Worm (Caenorhabditis elegans) whole organism, L2 larva: ENCODE measurements around the gene tag-342.

Experiments
- C34F6.9 ChIP-seq: fragments of 150-350 bp; optimal IDR thresholded peaks from 2 replicates; lab custom pipeline; 2014; ENCODE audit warnings: missing biosample characterization, missing genetic modification characterization
- F13H6.1 ChIP-seq: sonication (generic microtip); optimal IDR thresholded peaks from 2 replicates; lab custom pipeline; 2016; ENCODE audit warnings: missing genetic modification characterization, missing compliant biosample characterization
- R02D3.7 ChIP-seq: fragments of 150-350 bp; optimal IDR thresholded peaks from 2 replicates; lab custom pipeline; 2014; ENCODE audit warnings: missing biosample characterization, missing genetic modification characterization
- alr-1 ChIP-seq: fragments of 150-350 bp; optimal IDR thresholded peaks from 2 replicates; lab custom pipeline; 2014; ENCODE audit warnings: missing biosample characterization, missing genetic modification characterization
- aly-2 ChIP-seq: fragments of 150-350 bp; optimal IDR thresholded peaks from 2 replicates; lab custom pipeline; 2014; ENCODE audit warnings: missing biosample characterization, missing genetic modification characterization
- blmp-1 ChIP-seq: sonication (generic microtip); optimal IDR thresholded peaks from 2 replicates; lab custom pipeline; 2017; ENCODE audit warnings: missing genetic modification characterization, mild to moderate bottlenecking, missing compliant biosample characterization, antibody characterized with exemption, moderate library complexity; ENCODE audit not compliant: insufficient read depth
- ceh-16 ChIP-seq: fragments of 150-350 bp; optimal IDR thresholded peaks from 2 replicates; lab custom pipeline; 2014; ENCODE audit warnings: missing biosample characterization, missing genetic modification characterization
- crh-2 ChIP-seq: sonication (generic microtip); optimal IDR thresholded peaks from 2 replicates; lab custom pipeline; 2017; ENCODE audit warnings: missing biosample characterization, missing genetic modification characterization
- elt-1 ChIP-seq: fragments of 150-350 bp; optimal IDR thresholded peaks from 2 replicates; lab custom pipeline; 2014; ENCODE audit warnings: missing biosample characterization, missing genetic modification characterization
- elt-3 ChIP-seq: sonication (generic microtip); optimal IDR thresholded peaks from 2 replicates; lab custom pipeline; 2017; ENCODE audit warnings: missing biosample characterization, missing genetic modification characterization
- fos-1 ChIP-seq: fragments of 150-350 bp; optimal IDR thresholded peaks from 2 replicates; lab custom pipeline; 2014; ENCODE audit warnings: missing biosample characterization, missing genetic modification characterization
- gmeb-1 ChIP-seq: fragments of 150-350 bp; optimal IDR thresholded peaks from 2 replicates; lab custom pipeline; 2014; ENCODE audit warnings: missing biosample characterization, missing genetic modification characterization
- lin-11 ChIP-seq: fragments of 150-350 bp; sonication (generic microtip); optimal IDR thresholded peaks from 2 replicates; lab custom pipeline; 2014; ENCODE audit warnings: missing biosample characterization, missing genetic modification characterization, inconsistent platforms, mixed read lengths
- lin-13 ChIP-seq: fragments of 150-350 bp; optimal IDR thresholded peaks from 2 replicates; lab custom pipeline; 2014; ENCODE audit warnings: missing biosample characterization, missing genetic modification reagents, missing genetic modification characterization
- lin-39 ChIP-seq: fragments of 150-350 bp; optimal IDR thresholded peaks from 2 replicates; lab custom pipeline; 2014; ENCODE audit warnings: missing biosample characterization, missing genetic modification reagents, missing genetic modification characterization
- lsy-2 ChIP-seq, 2 experiments: fragments of 150-350 bp in 1 of 2; sonication (generic microtip) in 1 of 2; optimal IDR thresholded peaks; 2 replicates each; lab custom pipeline; 2014 to 2017; ENCODE audit warnings: missing biosample characterization in 2 of 2, missing genetic modification characterization in 2 of 2
- mbf-1 ChIP-seq: sonication (generic microtip); optimal IDR thresholded peaks from 2 replicates; lab custom pipeline; 2017; ENCODE audit warnings: missing biosample characterization, missing genetic modification characterization
- nhr-11 ChIP-seq: fragments of 150-350 bp; optimal IDR thresholded peaks from 2 replicates; lab custom pipeline; 2014; ENCODE audit warnings: missing biosample characterization, missing genetic modification characterization
- nhr-12 ChIP-seq: fragments of 150-350 bp; optimal IDR thresholded peaks from 2 replicates; lab custom pipeline; 2014; ENCODE audit warnings: missing biosample characterization, missing genetic modification characterization
- nhr-129 ChIP-seq: fragments of 150-350 bp; optimal IDR thresholded peaks from 2 replicates; lab custom pipeline; 2014; ENCODE audit warnings: missing biosample characterization, missing genetic modification characterization
- nhr-21 ChIP-seq: fragments of 150-350 bp; optimal IDR thresholded peaks from 2 replicates; lab custom pipeline; 2014; ENCODE audit warnings: missing biosample characterization, missing genetic modification characterization
- nhr-237 ChIP-seq: fragments of 150-350 bp; optimal IDR thresholded peaks from 2 replicates; lab custom pipeline; 2014; ENCODE audit warnings: missing biosample characterization, missing genetic modification characterization
- nhr-6 ChIP-seq: fragments of 150-350 bp; optimal IDR thresholded peaks from 2 replicates; lab custom pipeline; 2014; ENCODE audit warnings: missing biosample characterization, missing genetic modification characterization
- sem-4 ChIP-seq: fragments of 150-350 bp; optimal IDR thresholded peaks from 2 replicates; lab custom pipeline; 2014; ENCODE audit warnings: missing biosample characterization, missing genetic modification reagents, missing genetic modification characterization
- sma-3 ChIP-seq: sonication (generic microtip); optimal IDR thresholded peaks from 2 replicates; lab custom pipeline; 2016; ENCODE audit warnings: missing genetic modification reagents, missing genetic modification characterization, missing compliant biosample characterization
- sma-9 ChIP-seq, 2 experiments: fragments of 150-350 bp in 1 of 2; sonication (generic microtip) in 1 of 2; optimal IDR thresholded peaks; 2 replicates each; lab custom pipeline; 2014 to 2016; ENCODE audit warnings: missing genetic modification characterization in 2 of 2, mild to moderate bottlenecking in 1 of 2, missing biosample characterization in 1 of 2, missing compliant biosample characterization in 1 of 2, missing genetic modification reagents in 1 of 2, moderate library complexity in 1 of 2
- snpc-4 ChIP-seq: fragments of 150-350 bp; optimal IDR thresholded peaks from 2 replicates; lab custom pipeline; 2014; ENCODE audit warnings: missing biosample characterization, missing genetic modification characterization
- unc-39 ChIP-seq: fragments of 150-350 bp; optimal IDR thresholded peaks from 2 replicates; lab custom pipeline; 2014; ENCODE audit warnings: missing biosample characterization, missing genetic modification characterization
- unc-55 ChIP-seq: fragments of 150-350 bp; sonication (generic microtip); optimal IDR thresholded peaks from 3 replicates; lab custom pipeline; 2014; ENCODE audit warnings: missing biosample characterization, missing genetic modification reagents, missing genetic modification characterization
- zag-1 ChIP-seq: fragments of 150-350 bp; optimal IDR thresholded peaks from 2 replicates; lab custom pipeline; 2014; ENCODE audit warnings: missing biosample characterization, missing genetic modification characterization
- ztf-1 ChIP-seq: fragments of 200-800 bp; sonication (Bioruptor generic); conservative IDR thresholded peaks from 2 replicates; pipeline ENCODE4 v1.3.6; 2022; ENCODE audit warnings: missing genetic modification characterization, missing compliant biosample characterization
- ztf-11 ChIP-seq: sonication (generic microtip); optimal IDR thresholded peaks from 2 replicates; lab custom pipeline; 2017; ENCODE audit warnings: missing biosample characterization, missing genetic modification characterization
- ztf-4 ChIP-seq: fragments of 150-350 bp; optimal IDR thresholded peaks from 2 replicates; lab custom pipeline; 2014; ENCODE audit warnings: missing biosample characterization, missing genetic modification characterization

The tag-342 gene

DNA sequence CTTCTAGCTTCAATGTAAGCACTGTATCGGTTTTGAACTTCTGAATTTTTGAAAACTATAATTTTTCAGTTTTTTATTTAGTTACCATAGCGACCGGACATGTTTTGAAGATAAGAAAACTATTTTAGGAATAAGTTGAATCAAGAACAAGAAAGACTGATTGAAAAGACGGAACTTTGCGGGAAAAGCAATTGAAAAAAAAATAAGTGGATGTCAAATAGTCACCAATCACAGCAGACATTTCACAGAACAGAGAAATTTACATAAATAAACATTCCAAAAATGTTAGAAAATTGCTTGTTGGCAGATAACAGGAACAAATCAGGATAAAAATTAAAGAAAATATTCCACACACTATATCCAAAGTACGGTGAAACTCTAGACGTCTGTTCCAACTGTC lies 18.1 kb upstream of the tag-342 start, which contains the start of gene F54C8.6:
Gene F54C8.6, minus strand, starts transcription at position 101 of the 400 bp plus-strand sequence.
- no peak for TF ChIP-seq elt-1 (tag; lab: Kevin White, UChicago)
- TF ChIP-seq unc-55 (GFP tag; lab: Kevin White, UChicago) = no peak
- no peak for TF ChIP-seq sem-4 (tag; lab: Kevin White, UChicago)
- no peak for TF ChIP-seq aly-2
- no peak for TF ChIP-seq fos-1 (tag; lab: Kevin White, UChicago)
- no peak for TF ChIP-seq lin-39
- TF ChIP-seq ztf-1 (GFP tag; lab: Robert Waterston, UW) = no peak
- TF ChIP-seq snpc-4 (tag; lab: Kevin White, UChicago) = no peak
- no peak for TF ChIP-seq alr-1 (tag; lab: Kevin White, UChicago)
- no peak for TF ChIP-seq sma-9 (GFP tag; optimal IDR thresholded peaks at IDR 0.05; lab: Kevin White, UChicago)
- no peak for TF ChIP-seq sma-9 (tag; optimal IDR thresholded peaks at IDR 0.05; lab: Kevin White, UChicago)
- TF ChIP-seq sma-3 (GFP tag; lab: Kevin White, UChicago) = no peak
- TF ChIP-seq unc-39 (tag; lab: Kevin White, UChicago) = no peak
- TF ChIP-seq elt-3 = no peak
- no peak for TF ChIP-seq blmp-1 (tag; lab: Kevin White, UChicago)
- no peak for TF ChIP-seq crh-2 (tag; lab: Kevin White, UChicago)
- TF ChIP-seq nhr-11 (tag; lab: Kevin White, UChicago) = no peak
- no peak for TF ChIP-seq ztf-11 (tag; lab: Kevin White, UChicago)
- TF ChIP-seq nhr-21 (tag; lab: Kevin White, UChicago) = no peak
- no peak for TF ChIP-seq R02D3.7 (tag; lab: Kevin White, UChicago)
- TF ChIP-seq zag-1 (tag; lab: Kevin White, UChicago) = no peak
- TF ChIP-seq, all 48 proteins: peak for 0

DNA sequence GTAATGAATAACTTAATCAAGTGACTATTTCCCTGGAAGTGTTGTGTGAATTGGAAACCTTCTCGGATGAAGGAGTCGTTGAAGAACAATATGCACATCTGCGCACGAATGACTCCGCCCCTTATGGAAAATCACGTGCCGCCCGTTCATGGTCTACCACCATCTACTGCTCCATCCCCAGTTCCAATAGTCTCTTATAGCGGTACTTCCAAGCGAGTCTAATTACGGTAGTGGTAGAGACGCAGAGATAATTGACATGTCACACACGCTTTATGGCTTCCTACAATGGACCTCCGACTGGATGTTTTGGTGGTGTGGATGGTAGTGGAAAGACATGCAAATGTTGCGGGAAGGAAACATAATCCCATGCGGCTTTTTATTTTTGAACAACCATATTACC lies 17.0 kb upstream of the tag-342 start:
- TF ChIP-seq lsy-2 (tag; optimal IDR thresholded peaks at IDR 0.05; lab: Kevin White, UChicago) (peak in 1 of 2 experiments; percentile 18), ztf-4 (tag; lab: Kevin White, UChicago) (no peak), lin-39 (no peak), nhr-129 (tag; lab: Kevin White, UChicago) (peak; percentile 42), nhr-12 (no peak), C34F6.9 (tag; lab: Kevin White, UChicago) (peak; percentile 65), mbf-1 (tag; lab: Kevin White, UChicago) (no peak), crh-2 (tag; lab: Kevin White, UChicago) (no peak), fos-1 (tag; lab: Kevin White, UChicago) (no peak)

DNA sequence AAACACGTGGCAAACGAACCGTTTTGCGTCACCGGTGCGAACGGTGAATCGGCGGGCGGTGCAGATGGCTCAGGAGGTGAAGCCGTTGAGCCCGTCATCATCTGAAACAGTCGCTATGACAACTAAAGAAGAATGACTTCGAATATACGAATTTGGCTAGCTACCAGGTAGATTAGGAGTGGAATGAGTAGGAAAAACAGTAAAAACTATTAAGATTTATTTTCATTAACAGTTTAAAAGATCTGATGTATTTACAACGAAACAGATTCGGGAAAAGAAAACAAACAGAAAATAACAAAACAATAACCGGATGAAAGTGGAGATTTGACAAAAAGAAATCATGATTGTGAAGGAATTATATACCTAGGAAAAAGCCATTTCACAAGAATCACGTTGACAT lies 14.0 kb upstream of the tag-342 start, which contains the start of gene F54C8.7:
Gene F54C8.7, minus strand, starts transcription at position 101 of the 400 bp plus-strand sequence.
- no peak for TF ChIP-seq lin-11
- no peak for TF ChIP-seq elt-3
- TF ChIP-seq nhr-11 (tag; lab: Kevin White, UChicago) = no peak
- TF ChIP-seq F13H6.1 (tag; lab: Kevin White, UChicago) = no peak
- TF ChIP-seq ztf-1 (GFP tag; lab: Robert Waterston, UW) = no peak
- TF ChIP-seq ztf-11 (tag; lab: Kevin White, UChicago) = no peak
- no peak for TF ChIP-seq alr-1 (tag; lab: Kevin White, UChicago)
- no peak for TF ChIP-seq nhr-21 (tag; lab: Kevin White, UChicago)
- no peak for TF ChIP-seq lin-13 (GFP tag; lab: Kevin White, UChicago)
- no peak for TF ChIP-seq fos-1 (tag; lab: Kevin White, UChicago)
- TF ChIP-seq ceh-16 (tag; lab: Kevin White, UChicago) = no peak
- TF ChIP-seq lsy-2 (tag; optimal IDR thresholded peaks at IDR 0.05; lab: Kevin White, UChicago) = no peak
- TF ChIP-seq zag-1 (tag; lab: Kevin White, UChicago) = no peak
- no peak for TF ChIP-seq nhr-237 (tag; lab: Kevin White, UChicago)
- no peak for TF ChIP-seq nhr-6
- TF ChIP-seq unc-39 (tag; lab: Kevin White, UChicago) = no peak
- no peak for TF ChIP-seq gmeb-1 (tag; lab: Kevin White, UChicago)
- TF ChIP-seq ztf-4 (tag; lab: Kevin White, UChicago) = no peak
- no peak for TF ChIP-seq sma-3 (GFP tag; lab: Kevin White, UChicago)
- TF ChIP-seq lin-39 = no peak

DNA sequence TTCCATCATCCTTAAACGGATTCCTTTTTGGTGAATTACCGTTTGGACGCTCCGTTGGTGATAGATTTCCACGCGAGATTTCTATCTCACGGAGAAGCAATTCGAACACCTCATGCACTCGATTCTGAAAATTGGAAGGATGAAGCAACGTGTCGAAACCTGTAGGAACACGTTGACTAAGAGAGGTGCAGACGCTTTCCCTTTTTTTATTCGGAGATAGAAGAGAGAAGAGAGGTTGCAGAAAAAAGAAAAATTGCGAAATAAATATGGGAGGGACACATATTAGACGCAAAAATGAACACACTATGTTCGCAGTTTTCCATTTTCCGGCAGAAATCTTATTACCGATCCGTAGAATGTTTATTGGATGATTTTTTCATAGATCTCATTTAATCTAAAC lies 13.2 kb upstream of the tag-342 start:
- TF ChIP-seq blmp-1 (tag; lab: Kevin White, UChicago) (peak; percentile 58), unc-55 (GFP tag; lab: Kevin White, UChicago) (peak; percentile 30), nhr-129 (tag; lab: Kevin White, UChicago) (no peak)
